Worm (Caenorhabditis elegans) whole organism, young adult: Measurements from ENCODE around the gene W02G9.4.

ENCODE experiments used
- B0336.3 ChIP-seq: fragments of 200-800 bp; sonication (Bioruptor generic); IDR thresholded peaks from 2 replicates; pipeline ENCODE4 v1.3.6; 2022; ENCODE audit warnings: missing genetic modification characterization, missing compliant biosample characterization
- C06A6.2 ChIP-seq: fragments of 200-800 bp; sonication (Bioruptor generic); conservative IDR thresholded peaks from 2 replicates; pipeline ENCODE4 v1.3.6; 2022; ENCODE audit warnings: missing genetic modification characterization, missing compliant biosample characterization
- F33H1.4 ChIP-seq: fragments of 200-800 bp; sonication (Bioruptor generic); IDR thresholded peaks from 2 replicates; pipeline ENCODE4 v1.3.6; 2022; ENCODE audit warnings: missing genetic modification reagents, missing genetic modification characterization, missing compliant biosample characterization
- F55B11.4 ChIP-seq: sonication (generic microtip); optimal IDR thresholded peaks from 2 replicates; lab custom pipeline; 2016; ENCODE audit warnings: missing compliant biosample characterization, missing genetic modification characterization, borderline replicate concordance; ENCODE audit not compliant: insufficient read depth
- K11D2.4 ChIP-seq: fragments of 200-800 bp; sonication (Bioruptor generic); IDR thresholded peaks from 2 replicates; pipeline ENCODE4 v1.3.6; 2022; ENCODE audit warnings: missing genetic modification reagents, missing genetic modification characterization, missing compliant biosample characterization
- Y53G8AR.9 ChIP-seq: fragments of 200-800 bp; sonication (Bioruptor generic); conservative IDR thresholded peaks from 2 replicates; pipeline ENCODE4 v1.3.6; 2022; ENCODE audit warnings: missing genetic modification reagents, missing genetic modification characterization, missing compliant biosample characterization
- Y95B8A.8 ChIP-seq: fragments of 200-800 bp; sonication (Bioruptor generic); IDR thresholded peaks from 2 replicates; pipeline ENCODE4 v1.3.6; 2022; ENCODE audit warnings: missing genetic modification reagents, missing genetic modification characterization, missing compliant biosample characterization
- attf-5 ChIP-seq: fragments of 200-800 bp; sonication (Bioruptor generic); optimal IDR thresholded peaks from 2 replicates; lab custom pipeline; 2018; ENCODE audit warnings: mild to moderate bottlenecking, missing genetic modification characterization, missing compliant biosample characterization
- cebp-2 ChIP-seq: fragments of 200-800 bp; sonication (Bioruptor generic); IDR thresholded peaks from 2 replicates; pipeline ENCODE4 v1.3.6; 2022; ENCODE audit warnings: missing genetic modification characterization, missing compliant biosample characterization
- ceh-40 ChIP-seq: fragments of 200-800 bp; sonication (Bioruptor generic); IDR thresholded peaks from 2 replicates; pipeline ENCODE4 v1.3.6; 2022; ENCODE audit warnings: missing genetic modification characterization, missing compliant biosample characterization
- ceh-79 ChIP-seq: sonication (generic microtip); optimal IDR thresholded peaks from 2 replicates; lab custom pipeline; 2017; ENCODE audit warnings: mild to moderate bottlenecking, missing genetic modification characterization, missing compliant biosample characterization
- ceh-91 ChIP-seq: fragments of 200-800 bp; sonication (Bioruptor generic); IDR thresholded peaks from 2 replicates; pipeline ENCODE4 v1.3.6; 2022; ENCODE audit warnings: missing genetic modification reagents, missing genetic modification characterization, missing compliant biosample characterization
- dpff-1 ChIP-seq: sonication (generic microtip); optimal IDR thresholded peaks from 2 replicates; lab custom pipeline; 2017; ENCODE audit warnings: mild to moderate bottlenecking, missing genetic modification characterization, missing compliant biosample characterization
- dpl-1 ChIP-seq: fragments of 150-350 bp; optimal IDR thresholded peaks from 2 replicates; lab custom pipeline; 2014; ENCODE audit warnings: missing biosample characterization, missing genetic modification reagents, missing genetic modification characterization
- efl-1 ChIP-seq: fragments of 150-350 bp; optimal IDR thresholded peaks from 2 replicates; lab custom pipeline; 2014; ENCODE audit warnings: missing biosample characterization, missing genetic modification reagents, missing genetic modification characterization
- ets-4 ChIP-seq: fragments of 200-800 bp; sonication (Bioruptor generic); optimal IDR thresholded peaks from 2 replicates; lab custom pipeline; 2018; ENCODE audit warnings: mild to moderate bottlenecking, missing genetic modification characterization, missing compliant biosample characterization
- gei-17 ChIP-seq: fragments of 200-800 bp; sonication (Bioruptor generic); optimal IDR thresholded peaks from 2 replicates; lab custom pipeline; 2018; ENCODE audit warnings: mild to moderate bottlenecking, missing genetic modification characterization, missing compliant biosample characterization
- hmg-1.2 ChIP-seq: fragments of 200-800 bp; sonication (Bioruptor generic); IDR thresholded peaks from 2 replicates; pipeline ENCODE4 v1.3.6; 2022; ENCODE audit warnings: missing genetic modification reagents, missing genetic modification characterization, missing compliant biosample characterization
- let-526 ChIP-seq: fragments of 200-800 bp; sonication (Bioruptor generic); IDR thresholded peaks from 2 replicates; pipeline ENCODE4 v1.3.6; 2022; ENCODE audit warnings: missing genetic modification reagents, missing genetic modification characterization, missing compliant biosample characterization
- let-607 ChIP-seq, 2 experiments: fragments of 200-800 bp in 1 of 2; sonication (Bioruptor generic) in 1 of 2; sonication (generic microtip) in 1 of 2; optimal IDR thresholded peaks; 2 replicates each; lab custom pipeline; 2016 to 2018; ENCODE audit warnings: mild to moderate bottlenecking in 2 of 2, missing compliant biosample characterization in 2 of 2, missing genetic modification characterization in 2 of 2, moderate library complexity in 2 of 2, missing genotype in 1 of 2
- lin-35 ChIP-seq, 3 experiments: fragments of 150-350 bp in 2 of 3; sonication (generic microtip) in 1 of 3; optimal IDR thresholded peaks; 2 replicates each; lab custom pipeline; 2014 to 2018; ENCODE audit warnings: missing biosample characterization in 3 of 3, missing genetic modification characterization in 3 of 3, missing genetic modification reagents in 3 of 3
- madf-3 ChIP-seq: fragments of 200-800 bp; sonication (Bioruptor generic); IDR thresholded peaks from 2 replicates; pipeline ENCODE4 v1.3.6; 2022; ENCODE audit warnings: missing genetic modification reagents, missing genetic modification characterization, missing compliant biosample characterization
- madf-6 ChIP-seq: fragments of 200-800 bp; sonication (Bioruptor generic); IDR thresholded peaks from 2 replicates; pipeline ENCODE4 v1.3.6; 2022; ENCODE audit warnings: missing genetic modification reagents, missing genetic modification characterization, missing compliant biosample characterization
- madf-8 ChIP-seq: fragments of 200-800 bp; sonication (Bioruptor generic); conservative IDR thresholded peaks from 2 replicates; pipeline ENCODE4 v1.3.6; 2022; ENCODE audit warnings: missing genetic modification reagents, missing genetic modification characterization, missing compliant biosample characterization
- mes-4 ChIP-seq: sonication (generic microtip); optimal IDR thresholded peaks from 2 replicates; lab custom pipeline; 2016; ENCODE audit warnings: missing genotype, missing genetic modification characterization, missing compliant biosample characterization
- nfya-2 ChIP-seq: fragments of 200-800 bp; sonication (Bioruptor generic); IDR thresholded peaks from 2 replicates; pipeline ENCODE4 v1.3.6; 2022; ENCODE audit warnings: missing genetic modification reagents, missing genetic modification characterization, missing compliant biosample characterization
- nfyb-1 ChIP-seq: fragments of 200-800 bp; sonication (Bioruptor generic); IDR thresholded peaks from 2 replicates; pipeline ENCODE4 v1.3.6; 2022; ENCODE audit warnings: missing genetic modification reagents, missing genetic modification characterization, missing compliant biosample characterization
- nhr-80 ChIP-seq: sonication (generic microtip); optimal IDR thresholded peaks from 2 replicates; lab custom pipeline; 2016; ENCODE audit warnings: missing genetic modification characterization, missing compliant biosample characterization
- repo-1 ChIP-seq: sonication (generic microtip); optimal IDR thresholded peaks from 2 replicates; lab custom pipeline; 2017; ENCODE audit warnings: mild to moderate bottlenecking, missing genetic modification characterization, missing compliant biosample characterization
- sptf-2 ChIP-seq: fragments of 200-800 bp; sonication (Bioruptor generic); optimal IDR thresholded peaks from 2 replicates; lab custom pipeline; 2018; ENCODE audit warnings: mild to moderate bottlenecking, missing genetic modification characterization, missing compliant biosample characterization
- tbp1 ChIP-seq: fragments of 200-800 bp; sonication (Bioruptor generic); optimal IDR thresholded peaks from 2 replicates; lab custom pipeline; 2018; ENCODE audit warnings: mild to moderate bottlenecking, missing genetic modification characterization, missing compliant biosample characterization
- tlf-1 ChIP-seq: fragments of 200-800 bp; sonication (Bioruptor generic); optimal IDR thresholded peaks from 2 replicates; lab custom pipeline; 2018; ENCODE audit warnings: mild to moderate bottlenecking, missing genetic modification characterization, missing compliant biosample characterization
- xnd-1 ChIP-seq: sonication (generic microtip); optimal IDR thresholded peaks from 2 replicates; lab custom pipeline; 2016; ENCODE audit warnings: missing genotype, missing genetic modification reagents, missing genetic modification characterization, missing compliant biosample characterization
- zfh-2 ChIP-seq: fragments of 200-800 bp; sonication (Bioruptor generic); conservative IDR thresholded peaks from 2 replicates; pipeline ENCODE4 v1.3.6; 2022; ENCODE audit warnings: missing genetic modification reagents, missing genetic modification characterization, missing compliant biosample characterization
- ztf-25 ChIP-seq: fragments of 200-800 bp; sonication (Bioruptor generic); IDR thresholded peaks from 2 replicates; pipeline ENCODE4 v1.3.6; 2022; ENCODE audit warnings: missing genetic modification reagents, missing genetic modification characterization, missing compliant biosample characterization

Gene W02G9.4

ce11 chrV:2677648-2678047 lies 10.9 kb downstream of the W02G9.4 start:
- TF ChIP-seq nfyb-1 (GFP tag; lab: Robert Waterston, UW) (no peak), madf-3 (GFP tag; lab: Robert Waterston, UW) (no peak), dpl-1 (GFP tag; lab: Kevin White, UChicago) (no peak)

DNA sequence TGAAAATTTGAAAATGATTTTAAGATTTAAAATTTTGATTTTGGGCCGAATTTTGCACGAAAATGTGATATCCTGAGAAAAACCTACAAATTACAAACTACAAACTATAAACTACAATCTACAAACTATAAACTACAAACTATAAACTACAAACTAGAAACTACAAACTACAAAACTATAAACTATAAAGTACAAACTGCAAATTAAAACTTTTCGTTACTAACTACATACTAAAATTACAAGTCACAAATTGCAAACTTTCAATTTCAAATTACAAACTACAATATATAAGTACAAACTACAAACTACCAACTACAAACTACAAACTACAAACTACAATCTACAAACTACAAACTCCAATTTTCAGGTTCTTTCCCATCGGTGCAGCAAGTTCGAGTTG lies 16.8 kb downstream of the W02G9.4 start:
- TF ChIP-seq hmg-1.2 (GFP tag; lab: Robert Waterston, UW) (no peak), ceh-91 (GFP tag; lab: Robert Waterston, UW) (no peak), repo-1 (tag; lab: Kevin White, UChicago) (no peak), B0336.3 (GFP tag; lab: Robert Waterston, UW) (no peak), tlf-1 (no peak), let-607 (tag; optimal IDR thresholded peaks at IDR 0.05; lab: Kevin White, UChicago) (no peak), F55B11.4 (tag; lab: Kevin White, UChicago) (no peak), tbp1 (GFP tag; lab: Kevin White, UChicago) (no peak)
- TF ChIP-seq, all 124 proteins: peak for 0

DNA sequence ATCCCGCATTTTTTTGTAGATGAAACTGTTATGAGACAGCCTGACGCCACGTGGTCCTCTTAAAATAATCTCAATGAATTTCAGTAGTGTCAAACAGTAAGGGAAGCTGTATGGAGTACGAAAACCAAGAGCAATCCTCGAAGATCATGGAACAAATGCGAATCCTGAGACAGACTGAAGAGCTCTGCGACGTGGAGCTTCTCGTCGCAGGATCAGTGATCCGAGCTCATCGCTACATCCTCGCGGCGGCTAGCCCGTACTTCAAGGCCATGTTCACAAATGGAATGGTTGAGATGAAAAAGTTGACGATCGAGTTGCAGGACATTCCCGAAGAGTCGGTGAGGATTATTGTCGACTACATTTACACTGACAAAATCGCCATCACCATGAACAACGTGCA lies 17.5 kb downstream of the W02G9.4 start:
- no peak for TF ChIP-seq K11D2.4 (GFP tag; lab: Robert Waterston, UW)
- no peak for TF ChIP-seq ets-4 (GFP tag; lab: Kevin White, UChicago)

ce11 chrV:2688562-2688961 lies 21.9 kb downstream of the W02G9.4 start:
- TF ChIP-seq lin-35 (GFP tag; optimal IDR thresholded peaks at IDR 0.05; lab: Kevin White, UChicago) (no peak), Y95B8A.8 (GFP tag; lab: Robert Waterston, UW) (0 out of 2 replicates have a peak, but pooled peaks have one; percentile 5), nfyb-1 (GFP tag; lab: Robert Waterston, UW) (0 out of 2 replicates have a peak, but pooled peaks have one; percentile 10), ztf-25 (GFP tag; lab: Robert Waterston, UW) (0 out of 2 replicates have a peak, but pooled peaks have one; percentile 60), cebp-2 (GFP tag; lab: Robert Waterston, UW) (no peak), Y53G8AR.9 (GFP tag; lab: Robert Waterston, UW) (peak; percentile 63; the same call in 1 of the 2 replicates), ceh-91 (GFP tag; lab: Robert Waterston, UW) (no peak), nhr-80 (no peak), C06A6.2 (0 out of 2 replicates have a peak, but pooled peaks have one; percentile 14), madf-3 (GFP tag; lab: Robert Waterston, UW) (no peak)

DNA sequence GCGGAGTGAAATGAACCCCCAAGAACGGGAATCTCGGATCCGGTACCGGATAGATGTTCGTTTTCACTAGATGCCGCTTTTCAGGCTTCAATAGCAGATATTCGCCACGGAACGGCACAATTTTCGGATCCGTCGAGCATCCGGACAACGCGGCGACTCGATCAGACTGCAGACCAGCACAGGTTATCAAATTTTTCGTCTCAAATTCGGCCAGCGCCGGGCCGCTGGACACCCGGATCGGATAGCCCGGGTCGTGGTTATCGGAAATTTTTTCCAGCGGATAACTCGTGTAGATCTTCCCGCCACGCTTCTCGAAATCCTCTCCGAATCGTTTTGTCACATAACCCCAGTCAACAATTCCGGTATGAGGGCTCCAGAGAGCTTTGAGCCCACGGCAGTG lies 23.8 kb downstream of the W02G9.4 start:
- TF ChIP-seq zfh-2 (peak; percentile 63), nfya-2 (GFP tag; lab: Robert Waterston, UW) (no peak), ceh-40 (GFP tag; lab: Robert Waterston, UW) (no peak), attf-5 (no peak), sptf-2 (GFP tag; lab: Kevin White, UChicago) (no peak)

ce11 chrV:2690948-2691347 lies 24.2 kb downstream of the W02G9.4 start:
- TF ChIP-seq xnd-1 (tag; lab: Kevin White, UChicago), result peak; percentile 42
- no peak for TF ChIP-seq gei-17
- no peak for TF ChIP-seq mes-4
- no peak for TF ChIP-seq ceh-79
- TF ChIP-seq madf-8 (GFP tag; lab: Robert Waterston, UW), result peak; percentile 45
- TF ChIP-seq madf-6 (GFP tag; lab: Robert Waterston, UW), result peak; percentile 67
- TF ChIP-seq let-526 (GFP tag; lab: Robert Waterston, UW), result no peak
- no peak for TF ChIP-seq dpff-1 (tag; lab: Kevin White, UChicago)
- TF ChIP-seq F33H1.4 (GFP tag; lab: Robert Waterston, UW), result 0 out of 2 replicates have a peak, but pooled peaks have one; percentile 26
- TF ChIP-seq efl-1 (GFP tag; lab: Kevin White, UChicago), result peak; percentile 58
